Worm (Caenorhabditis elegans) whole organism, L1 larva: Measurements from ENCODE around the gene T19A5.3.

Experiments used
- aly-2 ChIP-seq: fragments of 150-350 bp; optimal IDR thresholded peaks from 2 replicates; lab custom pipeline; 2014; ENCODE audit warnings: missing biosample characterization, missing genetic modification characterization
- ceh-82 ChIP-seq, 3 experiments: fragments of 150-350 bp in 1 of 3; sonication (generic microtip) in 2 of 3; optimal IDR thresholded peaks; 2 replicates each; lab custom pipeline; 2014 to 2017; ENCODE audit warnings: missing biosample characterization in 3 of 3, missing genetic modification characterization in 3 of 3
- ces-1 ChIP-seq: fragments of 150-350 bp; optimal IDR thresholded peaks from 2 replicates; lab custom pipeline; 2014; ENCODE audit warnings: missing biosample characterization, missing genetic modification reagents, missing genetic modification characterization
- dpl-1 ChIP-seq, 3 experiments: fragments of 150-350 bp in 2 of 3; sonication (generic microtip) in 1 of 3; optimal IDR thresholded peaks; 2 replicates each; lab custom pipeline; 2014 to 2017; ENCODE audit warnings: missing biosample characterization in 3 of 3, missing genetic modification characterization in 3 of 3, missing genetic modification reagents in 3 of 3
- lin-39 ChIP-seq: fragments of 150-350 bp; optimal IDR thresholded peaks from 2 replicates; lab custom pipeline; 2014; ENCODE audit warnings: missing biosample characterization, missing genetic modification reagents, missing genetic modification characterization
- nhr-19 ChIP-seq: fragments of 200-800 bp; sonication (Bioruptor generic); conservative IDR thresholded peaks from 2 replicates; pipeline ENCODE4 v1.3.6; 2022; ENCODE audit warnings: missing genetic modification characterization, missing compliant biosample characterization
- nhr-237 ChIP-seq: fragments of 150-350 bp; optimal IDR thresholded peaks from 2 replicates; lab custom pipeline; 2014; ENCODE audit warnings: missing biosample characterization, missing genetic modification characterization
- nhr-76 ChIP-seq: sonication (generic microtip); optimal IDR thresholded peaks from 2 replicates; lab custom pipeline; 2017; ENCODE audit warnings: missing biosample characterization, missing genetic modification characterization
- nhr-77 ChIP-seq: fragments of 150-350 bp; optimal IDR thresholded peaks from 2 replicates; lab custom pipeline; 2014; ENCODE audit warnings: missing biosample characterization, missing genetic modification characterization
- skn-1 ChIP-seq: fragments of 150-350 bp; optimal IDR thresholded peaks from 2 replicates; lab custom pipeline; 2014; ENCODE audit warnings: missing biosample characterization, missing genetic modification characterization
- snpc-4 ChIP-seq: fragments of 150-350 bp; optimal IDR thresholded peaks from 2 replicates; lab custom pipeline; 2014; ENCODE audit warnings: missing biosample characterization, missing genetic modification characterization
- xbp-1 ChIP-seq: sonication (generic microtip); optimal IDR thresholded peaks from 2 replicates; lab custom pipeline; 2016; ENCODE audit warnings: missing genetic modification characterization, missing compliant biosample characterization
- zag-1 ChIP-seq: fragments of 150-350 bp; optimal IDR thresholded peaks from 2 replicates; lab custom pipeline; 2014; ENCODE audit warnings: missing biosample characterization, missing genetic modification characterization

DNA sequence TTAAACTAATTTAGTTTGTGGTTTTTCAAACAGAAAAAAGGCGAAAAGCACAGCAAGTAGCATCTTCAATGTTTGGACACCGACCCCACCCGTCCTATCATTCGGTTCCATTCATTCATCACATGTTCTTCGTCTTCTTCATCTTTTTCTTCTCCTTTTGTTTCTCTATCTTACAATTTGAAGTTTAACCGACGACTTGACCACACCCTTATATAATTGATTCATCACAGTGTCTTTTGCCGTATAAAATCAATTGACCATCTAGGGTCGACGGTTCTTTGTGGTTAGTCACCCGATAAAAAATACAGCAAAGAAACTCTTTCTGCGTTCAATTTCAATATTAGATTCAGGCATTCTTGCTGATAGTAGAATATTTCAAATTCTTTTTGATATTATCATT is 8.8 kb downstream of the T19A5.3 start:
- TF ChIP-seq nhr-77 (no peak), skn-1 (tag; lab: Kevin White, UChicago) (peak; percentile 17), nhr-237 (tag; lab: Kevin White, UChicago) (no peak), nhr-19 (GFP tag; lab: Robert Waterston, UW) (no peak; the same call in 1 of the 2 replicates), lin-39 (tag; lab: Kevin White, UChicago) (no peak), aly-2 (no peak), snpc-4 (no peak), nhr-76 (tag; lab: Kevin White, UChicago) (no peak), ces-1 (GFP tag; lab: Kevin White, UChicago) (no peak), dpl-1 (GFP tag; optimal IDR thresholded peaks at IDR 0.05; lab: Kevin White, UChicago) (no peak), xbp-1 (no peak), zag-1 (tag; lab: Kevin White, UChicago) (no peak), ceh-82 (tag; optimal IDR thresholded peaks at IDR 0.05; lab: Kevin White, UChicago) (no peak)
